Worm (Caenorhabditis elegans) whole organism, dauer: Measurements from ENCODE around the gene rpn-13.

Source experiments
- unc-62 ChIP-seq: sonication (generic microtip); optimal IDR thresholded peaks from 2 replicates; lab custom pipeline; 2017; ENCODE audit warnings: missing biosample characterization, missing genetic modification reagents, missing genetic modification characterization

Gene rpn-13

ce11 chrIII:6324139-6324538 lies 17.6 kb downstream of the rpn-13 start, which contains the start of gene C56G2.5:
C56G2.5 (minus strand) TSS chrIII:6324239.
- no peak for TF ChIP-seq unc-62

DNA sequence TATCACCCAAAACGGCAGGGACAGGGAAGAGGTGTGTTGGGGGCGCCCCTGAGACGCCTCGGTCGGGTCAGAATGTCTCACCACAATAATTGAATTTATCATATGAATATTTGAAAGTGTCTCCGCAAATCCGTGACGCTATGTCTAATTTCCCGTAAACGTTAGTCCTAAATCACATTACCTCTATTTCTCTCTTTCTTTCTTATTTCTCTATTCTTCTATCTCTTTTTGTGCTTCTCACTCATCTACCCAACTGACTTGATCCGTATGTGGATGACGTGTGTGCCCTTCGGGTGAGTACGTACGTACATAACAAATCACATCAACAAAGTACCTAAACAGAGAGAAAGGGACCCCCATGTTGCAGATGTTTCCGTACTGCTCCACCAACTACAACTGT lies 24.4 kb downstream of the rpn-13 start:
- no peak for TF ChIP-seq unc-62

- no peak for TF ChIP-seq unc-62
These were observed 24.9 kb downstream of the rpn-13 start for ce11 chrIII:6316795-6317194.

ce11 chrIII:6315515-6315914 lies 26.2 kb downstream of the rpn-13 start:
- TF ChIP-seq unc-62, result no peak

DNA sequence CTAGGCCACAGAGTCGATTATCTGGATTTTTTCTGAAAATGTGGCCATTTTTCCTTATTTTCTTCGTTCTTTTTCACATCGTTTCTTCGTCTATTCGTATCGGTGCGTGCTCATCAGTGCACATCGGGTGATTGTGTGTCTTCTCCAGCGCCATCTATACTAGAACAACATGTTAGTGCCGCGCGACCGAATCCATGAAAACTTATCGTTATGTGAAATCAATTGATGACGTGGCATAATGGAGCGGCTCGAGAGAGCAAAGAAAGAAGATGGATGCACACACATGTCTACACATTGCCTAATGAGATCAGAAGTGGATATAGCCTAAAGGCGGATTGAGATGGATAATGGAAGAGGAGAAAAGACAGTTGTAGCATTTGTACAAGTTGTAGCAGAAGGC lies 29.5 kb downstream of the rpn-13 start:
- no peak for TF ChIP-seq unc-62

- TF ChIP-seq unc-62, result no peak
These were observed 30.3 kb downstream of the rpn-13 start for ce11 chrIII:6311452-6311851.

DNA sequence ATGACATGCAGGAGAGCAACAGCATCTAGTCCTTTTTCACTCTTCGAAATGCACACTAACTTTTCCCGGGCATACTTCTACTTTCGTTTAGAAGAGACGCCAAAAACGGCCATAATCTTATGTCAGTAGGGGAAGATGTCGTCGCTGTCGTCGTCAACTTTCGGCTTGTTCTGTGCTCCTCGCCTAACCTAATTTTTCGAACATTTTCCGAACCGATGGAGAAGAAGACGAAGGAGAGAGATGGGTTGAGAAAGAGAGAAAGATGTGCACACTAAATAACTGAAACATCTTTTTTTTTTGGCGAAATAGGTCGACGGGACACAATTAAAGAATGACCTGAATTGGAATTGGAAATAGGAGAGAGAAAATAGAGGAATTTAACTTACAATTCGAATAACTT lies 31.4 kb downstream of the rpn-13 start:
- TF ChIP-seq unc-62, result no peak

- TF ChIP-seq unc-62, result no peak
These were observed 32.7 kb downstream of the rpn-13 start, which contains the start of gene gar-2 for ce11 chrIII:6309066-6309465. gar-2 (plus strand) TSS chrIII:6309366.

DNA sequence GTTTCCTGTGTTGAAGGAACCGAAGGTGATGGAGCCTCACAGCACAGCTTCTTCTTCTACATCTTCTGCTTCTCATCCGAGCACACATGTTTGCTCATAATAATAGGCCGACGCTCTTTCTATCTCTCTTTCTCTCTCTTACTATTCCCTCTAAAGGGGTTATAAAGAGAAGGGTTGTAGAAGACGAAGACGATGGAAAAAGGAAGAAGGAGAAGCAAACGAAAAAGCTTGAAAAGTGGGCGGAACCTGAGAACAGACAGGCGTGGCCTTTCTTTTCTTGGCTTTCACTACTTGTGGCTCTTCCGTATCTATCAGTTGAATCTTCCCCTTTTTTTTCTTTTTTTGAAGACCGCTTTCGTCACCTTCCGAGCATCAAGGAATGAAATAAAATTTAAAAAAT lies 33.9 kb downstream of the rpn-13 start:
- no peak for TF ChIP-seq unc-62

DNA sequence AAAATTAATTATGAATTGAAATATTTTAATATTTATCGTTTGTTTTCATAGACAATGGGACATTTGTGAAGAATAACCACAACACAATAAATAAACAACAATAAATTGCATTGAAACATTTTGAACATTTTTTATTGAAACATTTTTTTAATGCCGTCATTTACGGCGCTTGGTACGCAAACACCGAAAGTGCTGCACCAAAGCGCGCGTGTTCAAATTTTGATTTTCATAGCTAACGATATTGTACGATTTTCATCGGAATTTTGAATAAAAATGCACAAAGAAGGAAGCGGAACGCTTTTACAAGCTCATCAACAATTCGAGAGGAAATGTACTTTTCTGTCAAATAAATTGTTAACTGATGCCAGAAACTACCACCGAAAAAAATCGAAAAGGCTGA lies 37.9 kb downstream of the rpn-13 start:
- TF ChIP-seq unc-62, result no peak

- TF ChIP-seq unc-62, result no peak
These were observed 38.5 kb downstream of the rpn-13 start, which contains the start of gene F47D12.9 for ce11 chrIII:6303114-6303647. F47D12.9 (minus strand) TSS chrIII:6303380.

ce11 chrIII:6300297-6300696 lies 41.4 kb downstream of the rpn-13 start:
- no peak for TF ChIP-seq unc-62

- no peak for TF ChIP-seq unc-62
These were observed 43.6 kb downstream of the rpn-13 start, which contains the start of gene F47D12.3 for ce11 chrIII:6298131-6298530. F47D12.3 (plus strand) TSS chrIII:6298461.

DNA sequence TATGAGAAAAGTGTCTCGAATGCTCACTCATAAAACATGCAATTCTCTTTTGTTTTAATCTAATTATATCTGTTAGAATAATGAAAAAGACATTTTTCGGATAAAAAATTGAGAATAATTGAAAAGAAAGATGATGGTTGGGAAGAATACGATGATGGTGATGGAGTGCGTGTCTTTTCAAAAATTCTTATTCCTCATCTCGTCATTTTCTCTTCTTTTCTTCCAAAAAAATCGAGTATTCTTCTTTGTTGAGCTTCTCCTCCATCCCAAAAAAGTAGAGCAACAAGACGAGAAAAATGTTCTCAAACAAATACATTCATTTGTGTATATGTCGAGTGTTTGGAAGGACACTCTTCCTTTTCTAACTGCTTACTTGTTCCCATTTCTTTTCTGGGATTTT lies 44.1 kb downstream of the rpn-13 start:
- TF ChIP-seq unc-62, result no peak

ce11 chrIII:6295972-6296700 lies 45.6 kb downstream of the rpn-13 start, which contains the start of gene F47D12.7:
F47D12.7 (minus strand) TSS chrIII:6296022.
- TF ChIP-seq unc-62, result no peak

DNA sequence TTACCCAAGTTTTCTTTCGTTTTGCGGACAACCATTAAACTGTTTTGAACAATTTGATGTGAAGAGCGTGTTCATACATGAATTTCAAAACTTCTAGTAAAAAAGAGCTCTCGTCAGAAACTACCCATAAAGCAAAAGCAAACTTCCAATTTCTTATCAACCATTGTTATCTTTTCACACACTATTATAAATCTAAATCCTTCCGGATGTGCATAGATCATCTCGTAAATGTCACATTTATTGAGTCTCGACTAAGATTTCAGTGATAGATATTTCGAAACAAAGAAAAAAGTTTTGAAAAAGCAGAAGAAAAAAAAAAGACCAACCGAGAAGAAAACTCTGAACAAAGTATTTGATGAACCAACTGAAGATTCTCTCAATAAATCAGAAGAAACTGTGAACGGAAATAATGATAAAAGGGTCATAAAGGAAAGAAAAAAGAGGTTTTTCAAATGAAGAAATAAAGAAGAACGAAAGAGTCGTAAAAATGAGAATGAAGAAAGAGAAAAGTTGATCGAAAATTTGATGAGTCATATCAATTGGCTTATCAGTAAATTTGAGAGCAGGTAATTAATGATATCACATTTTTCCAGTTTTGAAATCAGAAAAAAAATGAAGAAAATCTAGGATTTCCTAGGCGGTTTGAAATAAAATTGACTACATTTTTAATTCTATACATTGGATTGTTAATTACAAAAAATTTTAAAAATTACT lies 51.1 kb downstream of the rpn-13 start:
- TF ChIP-seq unc-62, result no peak
